In genomic region chr2L:12413899-12414298, dm6 we compare ENCODE assay signal across 3 fruit fly cellular contexts.
TF ChIP-seq lines count a peak whose summit lies in the region.

No protein-coding gene starts in this region.

- TF ChIP-seq CTCF in whole organism, embryonic (GFP tag; optimal IDR thresholded peaks at IDR 0.05; lab: Kevin White, UChicago): no peak

TF ChIP-seq in whole organism, embryonic, 481 proteins besides CTCF, POLR2A, EP300 and RAD21 (continues in another document):
- no peak for TF ChIP-seq phol (tag; optimal IDR thresholded peaks at IDR 0.05; lab: Kevin White, UChicago)
- peak; percentile 62 for TF ChIP-seq sens (GFP tag; lab: Kevin White, UChicago)
- TF ChIP-seq HLH4C (GFP tag; IDR thresholded peaks at IDR 0.05; lab: Robert Waterston, UW; ENCODE audit: partially characterized antibody): no peak
- TF ChIP-seq tap (tag; optimal IDR thresholded peaks at IDR 0.05; lab: Kevin White, UChicago): no peak
- TF ChIP-seq pho (GFP tag; optimal IDR thresholded peaks at IDR 0.05; lab: Kevin White, UChicago): no peak
- TF ChIP-seq CG7928 (GFP tag; optimal IDR thresholded peaks at IDR 0.05; lab: Kevin White, UChicago): no peak
- no peak for TF ChIP-seq Lhr (GFP tag; optimal IDR thresholded peaks at IDR 0.05; lab: Kevin White, UChicago)
- peak; percentile 17; the same call in 1 of the 2 replicates for TF ChIP-seq Ptx1 (GFP tag; IDR thresholded peaks at IDR 0.05; lab: Robert Waterston, UW)
- TF ChIP-seq salm (tag; optimal IDR thresholded peaks at IDR 0.05; lab: Kevin White, UChicago): no peak
- TF ChIP-seq org-1 (GFP tag; optimal IDR thresholded peaks at IDR 0.05; lab: Kevin White, UChicago): no peak
- no peak for TF ChIP-seq CG17359 (tag; optimal IDR thresholded peaks at IDR 0.05; lab: Kevin White, UChicago)
- TF ChIP-seq CG14441 (GFP tag; IDR thresholded peaks at IDR 0.05; lab: Robert Waterston, UW): no peak
- TF ChIP-seq Sin3A (optimal IDR thresholded peaks at IDR 0.05; lab: Kevin White, UChicago): no peak
- TF ChIP-seq sima (GFP tag; optimal IDR thresholded peaks at IDR 0.05; lab: Kevin White, UChicago): no peak
- TF ChIP-seq zen2 (GFP tag; IDR thresholded peaks at IDR 0.05; lab: Robert Waterston, UW; ENCODE audit: partially characterized antibody): no peak
- TF ChIP-seq pan (optimal IDR thresholded peaks at IDR 0.05; lab: Kevin White, UChicago): no peak
- TF ChIP-seq pan (GFP tag; optimal IDR thresholded peaks at IDR 0.05 in 1 of 2, IDR thresholded peaks at IDR 0.05 in 1 of 2): peak in 1 of 2 experiments; percentile 35
- TF ChIP-seq mirr (GFP tag; optimal IDR thresholded peaks at IDR 0.05; lab: Kevin White, UChicago): no peak
- TF ChIP-seq abd-A (tag; optimal IDR thresholded peaks at IDR 0.05; lab: Kevin White, UChicago): no peak
- no peak for TF ChIP-seq CG18262 (tag; optimal IDR thresholded peaks at IDR 0.05; lab: Kevin White, UChicago)
- no peak for TF ChIP-seq CG17568 (GFP tag; optimal IDR thresholded peaks at IDR 0.05; lab: Kevin White, UChicago)
- no peak for TF ChIP-seq eyg (GFP tag; optimal IDR thresholded peaks at IDR 0.05; lab: Kevin White, UChicago)
- TF ChIP-seq CG11695 (GFP tag; IDR thresholded peaks at IDR 0.05; lab: Robert Waterston, UW): 0 out of 3 replicates have a peak, but pooled peaks have one; percentile 42
- TF ChIP-seq ind (GFP tag; optimal IDR thresholded peaks at IDR 0.05; lab: Kevin White, UChicago): no peak
- no peak for TF ChIP-seq CG31365 (tag; optimal IDR thresholded peaks at IDR 0.05; lab: Kevin White, UChicago)
- peak in 1 of 2 experiments; percentile 23 for TF ChIP-seq Pdp1 (GFP tag; optimal IDR thresholded peaks at IDR 0.05; lab: Kevin White, UChicago)
- no peak for TF ChIP-seq Xrp1 (GFP tag; IDR thresholded peaks at IDR 0.05; lab: Robert Waterston, UW)
- TF ChIP-seq ab (GFP tag; optimal IDR thresholded peaks at IDR 0.05; lab: Kevin White, UChicago): no peak
- no peak for TF ChIP-seq CG10462 (GFP tag; optimal IDR thresholded peaks at IDR 0.05; lab: Kevin White, UChicago)
- TF ChIP-seq vnd (GFP tag; IDR thresholded peaks at IDR 0.05; lab: Robert Waterston, UW; ENCODE audit: partially characterized antibody): no peak
- TF ChIP-seq gcm2 (GFP tag; optimal IDR thresholded peaks at IDR 0.05; lab: Kevin White, UChicago): no peak

TF ChIP-seq in whole organism, prepupa, 60 proteins besides CTCF, POLR2A, EP300 and RAD21:
- TF ChIP-seq CG10631 (GFP tag; optimal IDR thresholded peaks at IDR 0.05; lab: Kevin White, UChicago): peak; percentile 11
- peak; percentile 53 for TF ChIP-seq svp (GFP tag; lab: Kevin White, UChicago)
- peak; percentile 13 for TF ChIP-seq CG10669 (GFP tag; optimal IDR thresholded peaks at IDR 0.05; lab: Kevin White, UChicago)
- peak; percentile 7 for TF ChIP-seq esn (GFP tag; optimal IDR thresholded peaks at IDR 0.05; lab: Kevin White, UChicago)
- 0 out of 3 replicates have a peak, but pooled peaks have one; percentile 34 for TF ChIP-seq CG8119 (GFP tag; IDR thresholded peaks at IDR 0.05; lab: Robert Waterston, UW)
- peak; percentile 39 for TF ChIP-seq CG32006 (GFP tag; optimal IDR thresholded peaks at IDR 0.05; lab: Kevin White, UChicago)
- TF ChIP-seq lz (GFP tag; optimal IDR thresholded peaks at IDR 0.05; lab: Kevin White, UChicago): no peak
- peak; percentile 43; the same call in 1 of the 3 replicates for TF ChIP-seq eg (GFP tag; IDR thresholded peaks at IDR 0.05; lab: Robert Waterston, UW)
- TF ChIP-seq Eip78C (GFP tag; lab: Kevin White, UChicago): peak; percentile 46
- no peak for TF ChIP-seq dac (GFP tag; optimal IDR thresholded peaks at IDR 0.05; lab: Kevin White, UChicago)
- no peak for TF ChIP-seq CG6854 (GFP tag; optimal IDR thresholded peaks at IDR 0.05; lab: Kevin White, UChicago)
- peak; percentile 44; the same call in 1 of the 2 replicates for TF ChIP-seq CG15336 (GFP tag; IDR thresholded peaks at IDR 0.05; lab: Robert Waterston, UW)
- peak; percentile 32 for TF ChIP-seq Hr4 (GFP tag; optimal IDR thresholded peaks at IDR 0.05; lab: Kevin White, UChicago)
- no peak for TF ChIP-seq CG6163 (GFP tag; IDR thresholded peaks at IDR 0.05; lab: Robert Waterston, UW)
- TF ChIP-seq Ets96B (tag; optimal IDR thresholded peaks at IDR 0.05; lab: Kevin White, UChicago): peak; percentile 16
- no peak for TF ChIP-seq CG7368 (GFP tag; optimal IDR thresholded peaks at IDR 0.05; lab: Kevin White, UChicago)

TF ChIP-seq in whole organism, pupa, 21 proteins besides CTCF, POLR2A, EP300 and RAD21:
- TF ChIP-seq CG8159 (tag; optimal IDR thresholded peaks at IDR 0.05; lab: Kevin White, UChicago): peak; percentile 16
- no peak for TF ChIP-seq CG4496 (GFP tag; IDR thresholded peaks at IDR 0.05; lab: Robert Waterston, UW)
- peak; percentile 17 for TF ChIP-seq CG14655 (GFP tag; optimal IDR thresholded peaks at IDR 0.05; lab: Kevin White, UChicago)
- TF ChIP-seq CG17806 (tag; optimal IDR thresholded peaks at IDR 0.05; lab: Kevin White, UChicago): no peak
- TF ChIP-seq D1 (tag; optimal IDR thresholded peaks at IDR 0.05; lab: Kevin White, UChicago): no peak
- TF ChIP-seq CG8301 (tag; optimal IDR thresholded peaks at IDR 0.05; lab: Kevin White, UChicago): peak; percentile 18
- peak; percentile 1 for TF ChIP-seq CG15710 (tag; optimal IDR thresholded peaks at IDR 0.05; lab: Kevin White, UChicago)
- TF ChIP-seq CG32121 (GFP tag; IDR thresholded peaks at IDR 0.05; lab: Robert Waterston, UW): no peak

Comparison
In these comparisons a context has a peak if more than half of its experiments do, and no peak if none do; other contexts are left out.
1. Of the 7 proteins assayed by ChIP-seq in both whole organism, embryonic and whole organism, prepupa: peak only in whole organism, embryonic: Sox102F; only in whole organism, prepupa: none; in both: none; in neither: 6.